Worm (Caenorhabditis elegans): ENCODE data around the gene C32B5.13.
"Not testable (repeated sequence)": the region's sequence is repeated elsewhere in the genome, so short reads cannot be mapped to it uniquely, and the experiment has no call there.

C32B5.13 gene

DNA sequence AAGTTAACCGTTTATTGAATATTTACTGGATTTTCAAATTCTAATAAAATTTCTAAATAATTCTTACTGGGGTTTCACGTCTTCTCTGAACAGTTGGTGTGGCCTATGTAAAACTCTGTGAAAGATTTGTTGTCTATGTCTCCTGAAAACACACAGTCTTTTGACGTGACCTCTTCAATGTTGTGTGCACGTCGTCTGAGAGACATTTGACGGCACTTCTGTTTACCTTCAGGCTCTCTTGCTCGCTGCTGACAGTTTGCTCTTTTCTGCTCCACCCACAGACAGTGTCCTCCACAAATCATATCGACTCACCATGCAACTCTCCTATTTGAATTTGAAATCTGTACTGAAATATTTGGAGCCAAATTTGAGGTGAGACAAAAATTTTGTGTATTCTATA is 31.0 kb downstream of the C32B5.13 start, which contains the start of gene fbxc-34:
Gene fbxc-34 (plus strand): TSS at position 301 of the 400 bp plus-strand sequence.
- TF ChIP-seq nhr-43 (tag; optimal IDR thresholded peaks at IDR 0.05; ENCODE audit: poor library complexity, severe bottlenecking); nfya-1 (tag; optimal IDR thresholded peaks at IDR 0.05; ENCODE audit: insufficient read depth); mml-1 (tag; optimal IDR thresholded peaks at IDR 0.05): not testable (repeated sequence)

ce11 chrII:927331-927730 is 34.5 kb downstream of the C32B5.13 start, which contains the start of gene R07C3.13:
TSS of gene R07C3.13 (minus strand) at chrII:927431.
- TF ChIP-seq fkh-2 (tag; optimal IDR thresholded peaks at IDR 0.05) (no peak), egl-5 (tag; optimal IDR thresholded peaks at IDR 0.05) (no peak), snpc-4 (tag; optimal IDR thresholded peaks at IDR 0.05) (no peak), jun-1 (tag; optimal IDR thresholded peaks at IDR 0.05) (no peak), nhr-25 (tag; optimal IDR thresholded peaks at IDR 0.05) (no peak), R02D3.7 (tag; optimal IDR thresholded peaks at IDR 0.05) (no peak), egl-27 (tag; optimal IDR thresholded peaks at IDR 0.05) (no peak), unc-39 (tag; optimal IDR thresholded peaks at IDR 0.05) (no peak), nhr-76 (tag; optimal IDR thresholded peaks at IDR 0.05) (no peak), ceh-28 (tag; optimal IDR thresholded peaks at IDR 0.05) (no peak), daf-12 (tag; optimal IDR thresholded peaks at IDR 0.05) (no peak), lsy-12 (tag; optimal IDR thresholded peaks at IDR 0.05) (no peak), unc-62 (GFP tag; optimal IDR thresholded peaks at IDR 0.05) (no peak), elt-2 (tag; optimal IDR thresholded peaks at IDR 0.05) (no peak)

- TF ChIP-seq tbx-2 (tag; optimal IDR thresholded peaks at IDR 0.05) (no peak), egl-5 (tag; optimal IDR thresholded peaks at IDR 0.05) (no peak), unc-62 (GFP tag; optimal IDR thresholded peaks at IDR 0.05) (no peak), ama-1 (optimal IDR thresholded peaks at IDR 0.05) (no peak), nhr-23 (tag; optimal IDR thresholded peaks at IDR 0.05) (no peak), ztf-11 (tag; optimal IDR thresholded peaks at IDR 0.05) (no peak), daf-12 (tag; optimal IDR thresholded peaks at IDR 0.05) (no peak), nhr-12 (tag; optimal IDR thresholded peaks at IDR 0.05) (no peak)
Observed at ce11 chrII:923521-923920, 38.3 kb downstream of the C32B5.13 start, which contains the start of gene fbxc-28. TSS of gene fbxc-28 (plus strand) at chrII:923821.

DNA sequence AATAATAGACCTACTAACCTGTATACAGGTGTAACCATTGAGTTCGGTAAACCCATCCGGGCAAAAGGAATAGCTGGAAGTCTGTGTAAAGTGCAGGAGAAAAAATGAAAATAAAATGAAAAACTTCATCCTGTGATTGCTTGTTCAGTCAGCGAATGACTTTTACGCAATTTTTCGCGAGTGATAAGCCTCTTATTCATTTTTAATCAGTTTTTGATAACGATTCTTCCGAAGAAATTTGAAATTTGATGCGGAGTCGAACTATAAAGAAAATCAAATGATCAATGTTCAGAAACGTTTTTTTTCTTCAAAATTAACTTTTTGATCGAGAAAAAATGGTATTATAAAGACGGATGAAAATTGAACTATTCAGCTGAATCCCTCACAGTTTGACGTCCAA is 39.1 kb downstream of the C32B5.13 start:
- TF ChIP-seq lin-39 (tag; optimal IDR thresholded peaks at IDR 0.05) (no peak), nhr-67 (tag; optimal IDR thresholded peaks at IDR 0.05) (no peak), elt-2 (tag; optimal IDR thresholded peaks at IDR 0.05) (peak; percentile 84), nhr-43 (tag; optimal IDR thresholded peaks at IDR 0.05; ENCODE audit: poor library complexity, severe bottlenecking) (no peak), ceh-9 (tag; optimal IDR thresholded peaks at IDR 0.05) (no peak), pqm-1 (tag; optimal IDR thresholded peaks at IDR 0.05) (peak; percentile 39)

DNA sequence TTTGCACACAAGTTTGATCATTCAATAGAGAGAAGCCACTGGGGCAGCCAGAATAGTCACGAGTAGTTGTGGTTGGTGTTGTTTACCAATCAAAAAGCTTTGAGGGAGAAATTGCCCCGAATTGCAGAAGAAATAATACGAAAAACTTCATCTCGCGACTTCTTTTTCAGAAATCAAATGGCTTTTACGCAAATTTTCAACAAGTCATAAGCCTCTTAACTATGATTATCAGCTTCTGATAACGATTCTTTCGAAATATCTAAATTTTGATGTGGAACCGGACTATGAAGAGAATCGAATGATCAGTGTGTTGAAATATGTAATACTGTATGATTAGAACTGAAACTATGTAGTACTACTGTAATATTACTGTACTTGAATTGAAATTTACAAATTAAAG is 41.5 kb downstream of the C32B5.13 start:
- no peak for TF ChIP-seq nfya-1 (tag; optimal IDR thresholded peaks at IDR 0.05; ENCODE audit: insufficient read depth)
- peak; percentile 52 for TF ChIP-seq elt-2 (tag; optimal IDR thresholded peaks at IDR 0.05)
- no peak for TF ChIP-seq ceh-82 (tag; optimal IDR thresholded peaks at IDR 0.05)
- no peak for TF ChIP-seq lin-15B (tag; optimal IDR thresholded peaks at IDR 0.05)
- TF ChIP-seq ceh-28 (tag; optimal IDR thresholded peaks at IDR 0.05): no peak
- TF ChIP-seq R02D3.7 (tag; optimal IDR thresholded peaks at IDR 0.05): no peak

DNA sequence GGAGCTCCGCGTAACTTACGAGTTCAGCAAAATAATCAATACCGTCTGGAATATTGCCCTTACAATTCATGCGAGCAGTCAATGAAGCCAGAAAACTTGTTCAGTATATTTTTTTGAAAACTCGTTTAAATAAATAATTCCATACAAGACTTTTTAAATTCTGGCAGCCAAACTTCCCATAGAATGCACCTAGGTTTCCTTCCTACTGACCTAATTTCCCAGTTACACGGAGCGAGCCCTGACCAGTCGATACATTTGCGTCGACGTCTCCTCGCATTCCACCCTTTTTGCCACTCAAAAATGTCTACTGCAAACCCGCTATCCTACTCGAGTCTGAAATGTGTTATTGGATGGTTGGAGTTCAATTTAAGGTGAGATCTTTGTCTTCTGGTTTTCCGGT is 44.5 kb downstream of the C32B5.13 start, which contains the start of gene fbxc-30:
Gene fbxc-30 (plus strand): TSS at position 301 of the 400 bp plus-strand sequence.
- TF ChIP-seq ama-1 (optimal IDR thresholded peaks at IDR 0.05): no peak
- TF ChIP-seq elt-1 (tag; optimal IDR thresholded peaks at IDR 0.05): no peak

- TF ChIP-seq nhr-237 (tag; optimal IDR thresholded peaks at IDR 0.05) (no peak), sea-2 (GFP tag; optimal IDR thresholded peaks at IDR 0.05) (no peak), fos-1 (tag; optimal IDR thresholded peaks at IDR 0.05) (no peak), egl-5 (tag; optimal IDR thresholded peaks at IDR 0.05) (no peak), nhr-28 (tag; optimal IDR thresholded peaks at IDR 0.05) (no peak)
Observed at ce11 chrII:915780-916179, 46.1 kb downstream of the C32B5.13 start, which contains the start of gene fbxc-29. TSS of gene fbxc-29 (plus strand) at chrII:916080.
